Fruit fly (Drosophila melanogaster) Kc167 (cell line): ENCODE measurements around the gene CG7458.

Experiments used
- Myc ChIP-seq: fragments of >200 bp; optimal IDR thresholded peaks from 2 replicates; lab custom pipeline; 2017; ENCODE audit warnings: missing external identifiers
- Sin3A ChIP-seq: fragments of >200 bp; optimal IDR thresholded peaks from 2 replicates; lab custom pipeline; 2018; ENCODE audit warnings: missing external identifiers
- insv ChIP-seq: fragments of >200 bp; optimal IDR thresholded peaks from 3 replicates; lab custom pipeline; 2018; ENCODE audit warnings: missing external identifiers
- psq ChIP-seq: fragments of >200 bp; optimal IDR thresholded peaks from 2 replicates; lab custom pipeline; 2017; ENCODE audit warnings: missing external identifiers
- ttk ChIP-seq: sonication (Bioruptor generic); optimal IDR thresholded peaks from 2 replicates; lab custom pipeline; 2017; ENCODE audit warnings: missing external identifiers

- no peak for TF ChIP-seq psq (lab: Kevin White, UChicago)
- no peak for TF ChIP-seq ttk (lab: Kevin White, UChicago)
- TF ChIP-seq Sin3A (lab: Kevin White, UChicago), result no peak
- TF ChIP-seq Myc (lab: Kevin White, UChicago), result no peak
- TF ChIP-seq insv, result no peak
These were observed 16.8 kb downstream of the CG7458 start, which contains the start of gene P5CS for dm6 chr3L:21971735-21972134.
